Worm (Caenorhabditis elegans) whole organism, L4 larva: ENCODE results near the gene F35C11.5.

Experiments
- T26A8.4 ChIP-seq: fragments of 200-800 bp; sonication (Bioruptor generic); IDR thresholded peaks from 2 replicates; pipeline ENCODE4 v1.3.6; 2022; ENCODE audit warnings: missing genetic modification characterization, missing compliant biosample characterization
- Y75B8A.6 ChIP-seq: fragments of 200-800 bp; sonication (Bioruptor generic); IDR thresholded peaks from 2 replicates; pipeline ENCODE4 v1.3.6; 2022; ENCODE audit warnings: missing genetic modification reagents, missing genetic modification characterization, missing compliant biosample characterization
- aha-1 ChIP-seq: fragments of 150-350 bp; peaks from one replicate; lab custom pipeline; 2014; ENCODE audit warnings: missing biosample characterization, missing genetic modification characterization
- ama-1 ChIP-seq: fragments of 150-350 bp; optimal IDR thresholded peaks from 2 replicates; lab custom pipeline; 2014; ENCODE audit warnings: inconsistent platforms, mixed read lengths
- ceh-28 ChIP-seq: fragments of 150-350 bp; optimal IDR thresholded peaks from 2 replicates; lab custom pipeline; 2014; ENCODE audit warnings: missing biosample characterization, missing genetic modification reagents, missing genetic modification characterization
- ceh-62 ChIP-seq: sonication (generic microtip); optimal IDR thresholded peaks from 2 replicates; lab custom pipeline; 2017; ENCODE audit warnings: missing biosample characterization, missing genetic modification characterization
- dpl-1 ChIP-seq: fragments of 150-350 bp; optimal IDR thresholded peaks from 2 replicates; lab custom pipeline; 2014; ENCODE audit warnings: missing biosample characterization, missing genetic modification reagents, missing genetic modification characterization
- dve-1 ChIP-seq: sonication (generic microtip); optimal IDR thresholded peaks from 2 replicates; lab custom pipeline; 2017; ENCODE audit warnings: antibody characterized with exemption, mild to moderate bottlenecking, missing genetic modification characterization, missing compliant biosample characterization; ENCODE audit not compliant: insufficient read depth
- fkh-10 ChIP-seq: fragments of 150-350 bp; optimal IDR thresholded peaks from 2 replicates; lab custom pipeline; 2014; ENCODE audit warnings: missing biosample characterization, missing genetic modification reagents, missing genetic modification characterization
- hlh-11 ChIP-seq: fragments of 200-800 bp; sonication (Bioruptor generic); optimal IDR thresholded peaks from 2 replicates; lab custom pipeline; 2018; ENCODE audit warnings: mild to moderate bottlenecking, missing genetic modification characterization, missing compliant biosample characterization
- hlh-30 ChIP-seq: sonication (generic microtip); optimal IDR thresholded peaks from 2 replicates; lab custom pipeline; 2017; ENCODE audit warnings: antibody characterized with exemption, mild to moderate bottlenecking, missing genetic modification characterization, missing compliant biosample characterization; ENCODE audit not compliant: insufficient read depth
- jun-1 ChIP-seq: fragments of 150-350 bp; optimal IDR thresholded peaks from 2 replicates; lab custom pipeline; 2014; ENCODE audit warnings: missing biosample characterization, missing genetic modification reagents, missing genetic modification characterization
- lim-7 ChIP-seq: fragments of 200-800 bp; sonication (Bioruptor generic); IDR thresholded peaks from 2 replicates; pipeline ENCODE4 v1.3.6; 2022; ENCODE audit warnings: missing genetic modification characterization, missing compliant biosample characterization
- lin-1 ChIP-seq: fragments of 200-800 bp; sonication (Bioruptor generic); IDR thresholded peaks from 2 replicates; pipeline ENCODE4 v1.3.6; 2022; ENCODE audit warnings: missing genetic modification reagents, missing genetic modification characterization, missing compliant biosample characterization
- lin-13 ChIP-seq: fragments of 150-350 bp; optimal IDR thresholded peaks from 2 replicates; lab custom pipeline; 2014; ENCODE audit warnings: missing biosample characterization, missing genetic modification reagents, missing genetic modification characterization
- madf-5 ChIP-seq, 2 experiments: fragments of 200-800 bp; sonication (Bioruptor generic); IDR thresholded peaks; 2 replicates each; pipeline ENCODE4 v1.3.6; 2022; ENCODE audit warnings: missing compliant biosample characterization in 2 of 2, missing genetic modification characterization in 2 of 2
- mdt-29 ChIP-seq: fragments of 200-800 bp; sonication (Bioruptor generic); IDR thresholded peaks from 2 replicates; pipeline ENCODE4 v1.3.6; 2022; ENCODE audit warnings: missing genetic modification reagents, missing genetic modification characterization, missing compliant biosample characterization
- mep-1 ChIP-seq: fragments of 150-350 bp; sonication (generic microtip); optimal IDR thresholded peaks from 3 replicates; lab custom pipeline; 2014; ENCODE audit warnings: missing biosample characterization, missing genetic modification characterization
- mxl-3 ChIP-seq: fragments of 200-800 bp; sonication (Bioruptor generic); optimal IDR thresholded peaks from 2 replicates; lab custom pipeline; 2018; ENCODE audit warnings: mild to moderate bottlenecking, missing genetic modification characterization, missing compliant biosample characterization
- nhr-28 ChIP-seq: fragments of 150-350 bp; optimal IDR thresholded peaks from 2 replicates; lab custom pipeline; 2014; ENCODE audit warnings: missing biosample characterization, missing genetic modification characterization
- nhr-48 ChIP-seq: sonication (generic microtip); optimal IDR thresholded peaks from 2 replicates; lab custom pipeline; 2016; ENCODE audit warnings: mild to moderate bottlenecking, missing genetic modification characterization, missing compliant biosample characterization
- nhr-6 ChIP-seq: fragments of 150-350 bp; optimal IDR thresholded peaks from 2 replicates; lab custom pipeline; 2014; ENCODE audit warnings: missing biosample characterization, missing genetic modification characterization
- pha-4 ChIP-seq, 2 experiments: fragments of 150-350 bp in 1 of 2; fragments of 200-800 bp in 1 of 2; sonication (Bioruptor generic) in 1 of 2; IDR thresholded peaks in 1 of 2; optimal IDR thresholded peaks in 1 of 2; 2 replicates each; pipeline versions ENCODE4 v1.3.6 to Lab custom; 2014 to 2022; ENCODE audit warnings: missing genetic modification characterization in 2 of 2, missing genetic modification reagents in 2 of 2, missing biosample characterization in 1 of 2, missing compliant biosample characterization in 1 of 2
- rbr-2 ChIP-seq: sonication (generic microtip); optimal IDR thresholded peaks from 2 replicates; lab custom pipeline; 2016; ENCODE audit warnings: missing genotype, missing genetic modification characterization, missing compliant biosample characterization
- sdz-12 ChIP-seq: fragments of 200-800 bp; sonication (Bioruptor generic); optimal IDR thresholded peaks from 2 replicates; lab custom pipeline; 2018; ENCODE audit warnings: mild to moderate bottlenecking, missing genetic modification characterization, missing compliant biosample characterization
- unc-62 ChIP-seq, 3 experiments: fragments of 150-350 bp in 1 of 3; sonication (generic microtip); optimal IDR thresholded peaks in 2 of 3; peaks in 1 of 3; 1 replicate in 1 of 3; 2 replicates in 2 of 3; lab custom pipeline; 2014 to 2017; ENCODE audit warnings: missing biosample characterization in 3 of 3, missing genetic modification characterization in 3 of 3, missing genetic modification reagents in 3 of 3, missing genotype in 1 of 3
- ztf-7 ChIP-seq: fragments of 150-350 bp; optimal IDR thresholded peaks from 2 replicates; lab custom pipeline; 2014; ENCODE audit warnings: missing biosample characterization, missing genetic modification characterization

Gene F35C11.5

ce11 chrII:8222309-8223065 is 31.1 kb upstream of the F35C11.5 start, which contains the start of gene dab-1 (continued):
- TF ChIP-seq ceh-62 = no peak
- TF ChIP-seq lim-7 (GFP tag; lab: Robert Waterston, UW) = no peak
- no peak for TF ChIP-seq mdt-29 (GFP tag; lab: Robert Waterston, UW)
- TF ChIP-seq lin-13 (GFP tag; lab: Kevin White, UChicago) = no peak
- TF ChIP-seq ztf-7 = no peak

- TF ChIP-seq rbr-2 (no peak), fkh-10 (GFP tag; lab: Kevin White, UChicago) (no peak), nhr-6 (peak; percentile 29), hlh-11 (peak; percentile 11), mxl-3 (GFP tag; lab: Kevin White, UChicago) (peak; percentile 5), lin-1 (GFP tag; lab: Robert Waterston, UW) (no peak), ceh-28 (tag; lab: Kevin White, UChicago) (peak; percentile 3), madf-5 (GFP tag; IDR thresholded peaks at IDR 0.05; lab: Robert Waterston, UW) (no peak), nhr-48 (no peak), pha-4 (GFP tag; IDR thresholded peaks at IDR 0.05; lab: Robert Waterston, UW) (no peak), pha-4 (tag; optimal IDR thresholded peaks at IDR 0.05; lab: Kevin White, UChicago) (peak; percentile 55)
Measured at ce11 chrII:8223422-8223821, 30.1 kb upstream of the F35C11.5 start.

ce11 chrII:8223945-8224344 is 29.6 kb upstream of the F35C11.5 start:
- TF ChIP-seq unc-62 (GFP tag; optimal IDR thresholded peaks at IDR 0.05 in 1 of 2; lab: Kevin White, UChicago) (peak in 1 of 2 experiments; percentile 83), unc-62 (tag; optimal IDR thresholded peaks at IDR 0.05; lab: Kevin White, UChicago) (no peak), dve-1 (tag; lab: Kevin White, UChicago) (no peak)

ce11 chrII:8224623-8225022 is 28.9 kb upstream of the F35C11.5 start:
- TF ChIP-seq unc-62 (GFP tag; optimal IDR thresholded peaks at IDR 0.05 in 1 of 2; lab: Kevin White, UChicago) (peak in 1 of 2 experiments; percentile 99), unc-62 (tag; optimal IDR thresholded peaks at IDR 0.05; lab: Kevin White, UChicago) (no peak), jun-1 (no peak), aha-1 (peak; percentile 13), ama-1 (lab: Kevin White, UChicago) (no peak)

ce11 chrII:8225347-8225746 is 28.2 kb upstream of the F35C11.5 start:
- peak; percentile 76 for TF ChIP-seq nhr-28 (tag; lab: Kevin White, UChicago)
- TF ChIP-seq unc-62 (GFP tag; optimal IDR thresholded peaks at IDR 0.05 in 1 of 2; lab: Kevin White, UChicago) = peak in 1 of 2 experiments; percentile 75
- TF ChIP-seq unc-62 (tag; optimal IDR thresholded peaks at IDR 0.05; lab: Kevin White, UChicago) = no peak
- TF ChIP-seq dve-1 (tag; lab: Kevin White, UChicago) = peak; percentile 17
- peak; percentile 17 for TF ChIP-seq hlh-30
- no peak for TF ChIP-seq dpl-1 (GFP tag; lab: Kevin White, UChicago)
- no peak for TF ChIP-seq sdz-12 (GFP tag; lab: Kevin White, UChicago)
- no peak for TF ChIP-seq T26A8.4 (GFP tag; lab: Robert Waterston, UW)
- TF ChIP-seq, all 104 proteins: peak for 4

ce11 chrII:8225914-8226313 is 27.6 kb upstream of the F35C11.5 start:
- TF ChIP-seq unc-62 (GFP tag; optimal IDR thresholded peaks at IDR 0.05 in 1 of 2; lab: Kevin White, UChicago) = peak in 1 of 2 experiments; percentile 23
- TF ChIP-seq unc-62 (tag; optimal IDR thresholded peaks at IDR 0.05; lab: Kevin White, UChicago) = no peak
- no peak for TF ChIP-seq Y75B8A.6 (GFP tag; lab: Robert Waterston, UW)
- peak; percentile 14 for TF ChIP-seq mep-1 (tag; lab: Kevin White, UChicago)
- TF ChIP-seq hlh-30 = peak; percentile 60
- TF ChIP-seq aha-1 = peak; percentile 56
